Worm (Caenorhabditis elegans) whole organism, L3 larva: Measurements from ENCODE around the gene ncx-9.
A peak's percentile ranks its signal among the peaks of the same experiment; 100 is the strongest.

ENCODE experiments used
- R02D3.7 ChIP-seq: fragments of 150-350 bp; optimal IDR thresholded peaks from 2 replicates; lab custom pipeline; 2014; ENCODE audit warnings: missing biosample characterization, missing genetic modification characterization
- ZK546.5 ChIP-seq: sonication (generic microtip); optimal IDR thresholded peaks from 2 replicates; lab custom pipeline; 2017; ENCODE audit warnings: missing biosample characterization, missing genetic modification characterization
- aly-2 ChIP-seq: fragments of 150-350 bp; optimal IDR thresholded peaks from 2 replicates; lab custom pipeline; 2014; ENCODE audit warnings: missing biosample characterization, missing genetic modification characterization
- ama-1 ChIP-seq: fragments of 150-350 bp; optimal IDR thresholded peaks from 2 replicates; lab custom pipeline; 2018
- ceh-28 ChIP-seq: fragments of 150-350 bp; optimal IDR thresholded peaks from 2 replicates; lab custom pipeline; 2014; ENCODE audit warnings: missing biosample characterization, missing genetic modification reagents, missing genetic modification characterization
- daf-12 ChIP-seq: fragments of 150-350 bp; optimal IDR thresholded peaks from 2 replicates; lab custom pipeline; 2014; ENCODE audit warnings: missing biosample characterization, missing genetic modification reagents, missing genetic modification characterization
- egl-27 ChIP-seq: sonication (generic microtip); optimal IDR thresholded peaks from 4 replicates; lab custom pipeline; 2017; ENCODE audit warnings: missing biosample characterization, missing genetic modification reagents, missing genetic modification characterization
- egl-5 ChIP-seq: fragments of 150-350 bp; optimal IDR thresholded peaks from 2 replicates; lab custom pipeline; 2017; ENCODE audit warnings: missing biosample characterization, missing genetic modification reagents, missing genetic modification characterization, inconsistent platforms
- elt-1 ChIP-seq: fragments of 150-350 bp; optimal IDR thresholded peaks from 2 replicates; lab custom pipeline; 2014; ENCODE audit warnings: missing biosample characterization, missing genetic modification characterization
- eor-1 ChIP-seq, 2 experiments: fragments of 150-350 bp; optimal IDR thresholded peaks; 2 replicates each; lab custom pipeline; 2014 to 2018; ENCODE audit warnings: missing biosample characterization in 2 of 2, missing genetic modification characterization in 2 of 2
- fkh-2 ChIP-seq: fragments of 150-350 bp; optimal IDR thresholded peaks from 2 replicates; lab custom pipeline; 2014; ENCODE audit warnings: missing biosample characterization, missing genetic modification reagents, missing genetic modification characterization
- fos-1 ChIP-seq: fragments of 150-350 bp; optimal IDR thresholded peaks from 2 replicates; lab custom pipeline; 2014; ENCODE audit warnings: missing biosample characterization, missing genetic modification characterization
- hmg-11 ChIP-seq: sonication (generic microtip); optimal IDR thresholded peaks from 2 replicates; lab custom pipeline; 2016; ENCODE audit warnings: missing genetic modification characterization, missing compliant biosample characterization
- jun-1 ChIP-seq: fragments of 150-350 bp; optimal IDR thresholded peaks from 2 replicates; lab custom pipeline; 2014; ENCODE audit warnings: missing biosample characterization, missing genetic modification reagents, missing genetic modification characterization
- lin-39 ChIP-seq: fragments of 150-350 bp; optimal IDR thresholded peaks from 2 replicates; lab custom pipeline; 2018; ENCODE audit warnings: missing biosample characterization, missing genetic modification reagents, missing genetic modification characterization
- lsy-12 ChIP-seq: sonication (generic microtip); optimal IDR thresholded peaks from 2 replicates; lab custom pipeline; 2016; ENCODE audit warnings: mild to moderate bottlenecking, missing genetic modification characterization, missing compliant biosample characterization
- mml-1 ChIP-seq: fragments of 150-350 bp; sonication (generic microtip); optimal IDR thresholded peaks from 3 replicates; lab custom pipeline; 2014; ENCODE audit warnings: missing biosample characterization, missing genetic modification characterization
- nfya-1 ChIP-seq: sonication (generic microtip); optimal IDR thresholded peaks from 2 replicates; lab custom pipeline; 2017; ENCODE audit warnings: missing genetic modification characterization, mild to moderate bottlenecking, missing compliant biosample characterization, antibody characterized with exemption, moderate library complexity; ENCODE audit not compliant: insufficient read depth
- nhr-11 ChIP-seq: fragments of 150-350 bp; optimal IDR thresholded peaks from 2 replicates; lab custom pipeline; 2014; ENCODE audit warnings: missing biosample characterization, missing genetic modification characterization
- nhr-12 ChIP-seq: fragments of 150-350 bp; optimal IDR thresholded peaks from 2 replicates; lab custom pipeline; 2014; ENCODE audit warnings: missing biosample characterization, missing genetic modification characterization
- nhr-23 ChIP-seq: fragments of 150-350 bp; optimal IDR thresholded peaks from 2 replicates; lab custom pipeline; 2014; ENCODE audit warnings: missing biosample characterization, missing genetic modification reagents, missing genetic modification characterization
- nhr-237 ChIP-seq: fragments of 150-350 bp; optimal IDR thresholded peaks from 2 replicates; lab custom pipeline; 2014; ENCODE audit warnings: missing biosample characterization, missing genetic modification characterization
- nhr-25 ChIP-seq: sonication (generic microtip); optimal IDR thresholded peaks from 2 replicates; lab custom pipeline; 2017; ENCODE audit warnings: missing biosample characterization, missing genetic modification characterization
- nhr-28 ChIP-seq: fragments of 150-350 bp; optimal IDR thresholded peaks from 2 replicates; lab custom pipeline; 2014; ENCODE audit warnings: missing biosample characterization, missing genetic modification characterization
- nhr-43 ChIP-seq: sonication (generic microtip); optimal IDR thresholded peaks from 2 replicates; lab custom pipeline; 2016; ENCODE audit warnings: mild to moderate bottlenecking, missing genetic modification characterization, missing compliant biosample characterization; ENCODE audit not compliant: poor library complexity, severe bottlenecking
- nhr-76 ChIP-seq: fragments of 150-350 bp; sonication (generic microtip); optimal IDR thresholded peaks from 5 replicates; lab custom pipeline; 2014; ENCODE audit warnings: missing biosample characterization, missing genetic modification characterization
- nhr-77 ChIP-seq: fragments of 150-350 bp; optimal IDR thresholded peaks from 2 replicates; lab custom pipeline; 2014; ENCODE audit warnings: missing biosample characterization, missing genetic modification characterization
- pha-4 ChIP-seq: fragments of 150-350 bp; optimal IDR thresholded peaks from 2 replicates; lab custom pipeline; 2014; ENCODE audit warnings: missing biosample characterization, missing genetic modification reagents, missing genetic modification characterization
- pqm-1 ChIP-seq: fragments of 150-350 bp; optimal IDR thresholded peaks from 2 replicates; lab custom pipeline; 2017; ENCODE audit warnings: missing biosample characterization, missing genetic modification characterization, inconsistent platforms
- sea-2 ChIP-seq: fragments of 150-350 bp; sonication (generic microtip); optimal IDR thresholded peaks from 4 replicates; lab custom pipeline; 2014; ENCODE audit warnings: missing biosample characterization, missing genetic modification reagents, missing genetic modification characterization
- tbx-2 ChIP-seq: sonication (generic microtip); optimal IDR thresholded peaks from 2 replicates; lab custom pipeline; 2016; ENCODE audit warnings: mild to moderate bottlenecking, missing genetic modification characterization, missing compliant biosample characterization
- unc-39 ChIP-seq: sonication (generic microtip); optimal IDR thresholded peaks from 4 replicates; lab custom pipeline; 2017; ENCODE audit warnings: missing biosample characterization, missing genetic modification characterization
- unc-62 ChIP-seq: fragments of 150-350 bp; sonication (generic microtip); optimal IDR thresholded peaks from 4 replicates; lab custom pipeline; 2014; ENCODE audit warnings: missing biosample characterization, missing genetic modification reagents, missing genetic modification characterization
- ztf-11 ChIP-seq: fragments of 150-350 bp; optimal IDR thresholded peaks from 2 replicates; lab custom pipeline; 2014; ENCODE audit warnings: missing biosample characterization, missing genetic modification characterization
- ztf-4 ChIP-seq: fragments of 150-350 bp; optimal IDR thresholded peaks from 2 replicates; lab custom pipeline; 2014; ENCODE audit warnings: missing biosample characterization, missing genetic modification characterization

ncx-9 gene

ce11 chrV:4962968-4963367, 32.1 kb downstream of the ncx-9 start, which contains the start of gene tam-1:
Gene tam-1, minus strand, starts transcription at chrV:4963102.
- TF ChIP-seq nhr-43 (tag; lab: Kevin White, UChicago) (no peak), fkh-2 (tag; lab: Kevin White, UChicago) (no peak), lsy-12 (no peak), hmg-11 (tag; lab: Kevin White, UChicago) (peak; percentile 5), egl-27 (no peak), tbx-2 (tag; lab: Kevin White, UChicago) (no peak), lin-39 (tag; lab: Kevin White, UChicago) (peak; percentile 11), ztf-11 (tag; lab: Kevin White, UChicago) (no peak), nfya-1 (tag; lab: Kevin White, UChicago) (no peak), mml-1 (no peak), nhr-28 (tag; lab: Kevin White, UChicago) (no peak), nhr-237 (tag; lab: Kevin White, UChicago) (no peak), R02D3.7 (tag; lab: Kevin White, UChicago) (no peak), nhr-77 (tag; lab: Kevin White, UChicago) (no peak), pha-4 (tag; lab: Kevin White, UChicago) (peak; percentile 32), nhr-23 (tag; lab: Kevin White, UChicago) (no peak), jun-1 (tag; lab: Kevin White, UChicago) (no peak), egl-5 (tag; lab: Kevin White, UChicago) (peak; percentile 75), ZK546.5 (no peak), nhr-11 (tag; lab: Kevin White, UChicago) (no peak), eor-1 (tag; optimal IDR thresholded peaks at IDR 0.05; lab: Kevin White, UChicago) (no peak), ztf-4 (tag; lab: Kevin White, UChicago) (no peak), nhr-25 (tag; lab: Kevin White, UChicago) (no peak), nhr-12 (tag; lab: Kevin White, UChicago) (no peak), nhr-76 (tag; lab: Kevin White, UChicago) (no peak), elt-1 (tag; lab: Kevin White, UChicago) (no peak), aly-2 (tag; lab: Kevin White, UChicago) (no peak)
- TF ChIP-seq, all 47 proteins: peak for 4

- TF ChIP-seq nhr-28 (tag; lab: Kevin White, UChicago) (no peak), fkh-2 (tag; lab: Kevin White, UChicago) (no peak), pha-4 (tag; lab: Kevin White, UChicago) (no peak), ama-1 (lab: Kevin White, UChicago) (no peak), unc-62 (GFP tag; lab: Kevin White, UChicago) (no peak), jun-1 (tag; lab: Kevin White, UChicago) (no peak), ztf-4 (tag; lab: Kevin White, UChicago) (no peak)
- TF ChIP-seq, all 47 proteins: peak for 0
These were observed 34.4 kb downstream of the ncx-9 start for ce11 chrV:4960686-4961085.

ce11 chrV:4957619-4958018, 37.4 kb downstream of the ncx-9 start:
- no peak for TF ChIP-seq sea-2 (GFP tag; lab: Kevin White, UChicago)
- TF ChIP-seq ztf-4 (tag; lab: Kevin White, UChicago), result no peak
- TF ChIP-seq nhr-23 (tag; lab: Kevin White, UChicago), result no peak
- no peak for TF ChIP-seq egl-27
- TF ChIP-seq nhr-11 (tag; lab: Kevin White, UChicago), result no peak

- TF ChIP-seq nhr-43 (tag; lab: Kevin White, UChicago) (no peak), R02D3.7 (tag; lab: Kevin White, UChicago) (no peak)
These were observed 38.5 kb downstream of the ncx-9 start, which contains the start of gene str-208 for ce11 chrV:4956529-4956928. Gene str-208, plus strand, starts transcription at chrV:4956829.

ce11 chrV:4951434-4951833, 43.6 kb downstream of the ncx-9 start, which contains the start of gene str-207:
Gene str-207, plus strand, starts transcription at chrV:4951734.
- TF ChIP-seq aly-2 (tag; lab: Kevin White, UChicago) (no peak), pha-4 (tag; lab: Kevin White, UChicago) (no peak), eor-1 (tag; optimal IDR thresholded peaks at IDR 0.05; lab: Kevin White, UChicago) (no peak), pqm-1 (tag; lab: Kevin White, UChicago) (no peak), ceh-28 (no peak), unc-39 (tag; lab: Kevin White, UChicago) (no peak), daf-12 (tag; lab: Kevin White, UChicago) (no peak), ztf-11 (tag; lab: Kevin White, UChicago) (no peak), fos-1 (tag; lab: Kevin White, UChicago) (no peak), egl-5 (tag; lab: Kevin White, UChicago) (no peak)
